Fruit fly (Drosophila melanogaster) whole organism, pupa: ENCODE data around the gene ATP7.
A peak's percentile ranks its signal among the peaks of the same experiment; 100 is the strongest.

Experiments used
- CG10348 ChIP-seq: fragments of 200-800 bp; sonication (Bioruptor generic); IDR thresholded peaks from 2 replicates; pipeline ENCODE4 v1.3.6; 2022; ENCODE audit warnings: missing biosample characterization, missing genetic modification characterization
- CG12605 ChIP-seq: fragments of 200-800 bp; sonication (Bioruptor generic); IDR thresholded peaks from 2 replicates; pipeline ENCODE4 v1.3.6; 2022; ENCODE audit warnings: missing biosample characterization, missing genetic modification characterization
- CG13204 ChIP-seq: fragments of 200-800 bp; sonication (Bioruptor generic); optimal IDR thresholded peaks from 2 replicates; lab custom pipeline; 2018; ENCODE audit warnings: missing biosample characterization, mild to moderate bottlenecking, missing genetic modification characterization, moderate library complexity
- CG14655 ChIP-seq: fragments of 200-800 bp; sonication (Bioruptor generic); optimal IDR thresholded peaks from 3 replicates; lab custom pipeline; 2017; ENCODE audit warnings: mild to moderate bottlenecking, missing biosample characterization, missing genetic modification reagents, missing genetic modification characterization
- CG15710 ChIP-seq: fragments of 200-800 bp; sonication (Bioruptor generic); optimal IDR thresholded peaks from 2 replicates; lab custom pipeline; 2018; ENCODE audit warnings: missing biosample characterization, mild to moderate bottlenecking, missing genetic modification characterization, moderate library complexity
- CG17806 ChIP-seq: fragments of 200-800 bp; sonication (Bioruptor generic); optimal IDR thresholded peaks from 2 replicates; lab custom pipeline; 2018; ENCODE audit warnings: missing biosample characterization, mild to moderate bottlenecking, missing genetic modification characterization, moderate library complexity
- CG32121 ChIP-seq: fragments of 200-800 bp; sonication (Bioruptor generic); IDR thresholded peaks from 2 replicates; pipeline ENCODE4 v1.3.6; 2022; ENCODE audit warnings: missing biosample characterization, missing genetic modification characterization
- CG34367 ChIP-seq: fragments of 200-800 bp; sonication (Bioruptor generic); optimal IDR thresholded peaks from 2 replicates; lab custom pipeline; 2018; ENCODE audit warnings: missing biosample characterization, mild to moderate bottlenecking, missing genetic modification characterization
- CG4496 ChIP-seq: fragments of 200-800 bp; sonication (Bioruptor generic); IDR thresholded peaks from 3 replicates; pipeline ENCODE4 v1.3.6; 2022; ENCODE audit warnings: missing biosample characterization, missing genetic modification characterization
- CG8159 ChIP-seq: fragments of 200-800 bp; sonication (Bioruptor generic); optimal IDR thresholded peaks from 3 replicates; lab custom pipeline; 2018; ENCODE audit warnings: missing biosample characterization, mild to moderate bottlenecking, missing genetic modification characterization, moderate library complexity
- CG8301 ChIP-seq: fragments of 200-800 bp; sonication (Bioruptor generic); optimal IDR thresholded peaks from 2 replicates; lab custom pipeline; 2018; ENCODE audit warnings: missing biosample characterization, mild to moderate bottlenecking, missing genetic modification characterization
- CG9948 ChIP-seq: fragments of 200-800 bp; sonication (Bioruptor generic); optimal IDR thresholded peaks from 2 replicates; lab custom pipeline; 2018; ENCODE audit warnings: missing biosample characterization, mild to moderate bottlenecking, missing genetic modification characterization, moderate library complexity
- D1 ChIP-seq: fragments of 200-800 bp; sonication (Bioruptor generic); optimal IDR thresholded peaks from 2 replicates; lab custom pipeline; 2018; ENCODE audit warnings: missing biosample characterization, mild to moderate bottlenecking, missing genetic modification characterization, moderate library complexity
- EcR ChIP-seq: fragments of 200-800 bp; sonication (Bioruptor generic); optimal IDR thresholded peaks from 3 replicates; lab custom pipeline; 2019; ENCODE audit warnings: missing biosample characterization, missing genetic modification characterization, mild to moderate bottlenecking, moderate library complexity, missing genetic modification reagents
- Ets98B ChIP-seq: fragments of 200-800 bp; sonication (Bioruptor generic); IDR thresholded peaks from 2 replicates; pipeline ENCODE4 v1.3.6; 2022; ENCODE audit warnings: missing biosample characterization, missing genetic modification characterization
- Pif1A ChIP-seq: fragments of 200-800 bp; sonication (Bioruptor generic); optimal IDR thresholded peaks from 3 replicates; lab custom pipeline; 2016; ENCODE audit warnings: missing biosample characterization, missing genetic modification characterization
- Pif1B ChIP-seq: fragments of 200-800 bp; sonication (Bioruptor generic); optimal IDR thresholded peaks from 3 replicates; lab custom pipeline; 2016; ENCODE audit warnings: missing biosample characterization, missing genetic modification characterization
- Snoo ChIP-seq: fragments of 200-800 bp; sonication (Bioruptor generic); optimal IDR thresholded peaks from 3 replicates; lab custom pipeline; 2017; ENCODE audit warnings: missing biosample characterization, mild to moderate bottlenecking, missing genetic modification characterization, inconsistent platforms
- fd96Ca ChIP-seq: fragments of 200-800 bp; sonication (Bioruptor generic); IDR thresholded peaks from 3 replicates; pipeline ENCODE4 v1.3.6; 2022; ENCODE audit warnings: missing biosample characterization, missing genetic modification characterization
- gl ChIP-seq: fragments of 200-800 bp; sonication (Bioruptor generic); optimal IDR thresholded peaks from 2 replicates; lab custom pipeline; 2018; ENCODE audit warnings: missing biosample characterization, mild to moderate bottlenecking, missing genetic modification characterization
- rn ChIP-seq: fragments of 200-800 bp; sonication (Bioruptor generic); IDR thresholded peaks from 2 replicates; pipeline ENCODE4 v1.3.6; 2022; ENCODE audit warnings: missing biosample characterization, missing genetic modification characterization

Gene ATP7

dm6 chrX:11856867-11857266, 2.0 kb downstream of the ATP7 start:
- 0 out of 2 replicates have a peak, but pooled peaks have one; percentile 24 for TF ChIP-seq CG12605 (GFP tag; lab: Robert Waterston, UW)
- TF ChIP-seq CG34367 (tag; lab: Kevin White, UChicago), result no peak
- TF ChIP-seq CG8301 (tag; lab: Kevin White, UChicago), result peak; percentile 10
- TF ChIP-seq CG32121, result no peak

dm6 chrX:11857522-11858438, 3.0 kb downstream of the ATP7 start:
- TF ChIP-seq Snoo (peak; percentile 84), CG8159 (tag; lab: Kevin White, UChicago) (peak; percentile 91), CG12605 (GFP tag; lab: Robert Waterston, UW) (peak; percentile 97), CG8301 (tag; lab: Kevin White, UChicago) (peak; percentile 90), Pif1A (GFP tag; lab: Kevin White, UChicago) (peak; percentile 94), gl (tag; lab: Kevin White, UChicago) (peak; percentile 81), fd96Ca (GFP tag; lab: Robert Waterston, UW) (peak; percentile 94), Ets98B (GFP tag; lab: Robert Waterston, UW) (peak; percentile 97), CG9948 (tag; lab: Kevin White, UChicago) (peak; percentile 89), CG17806 (tag; lab: Kevin White, UChicago) (peak; percentile 92), CG4496 (GFP tag; lab: Robert Waterston, UW) (peak; percentile 98), EcR (GFP tag; lab: Kevin White, UChicago) (peak; percentile 89), CG34367 (tag; lab: Kevin White, UChicago) (peak; percentile 90), D1 (tag; lab: Kevin White, UChicago) (peak; percentile 60), Pif1B (GFP tag; lab: Kevin White, UChicago) (peak; percentile 93), CG14655 (peak; percentile 92), CG32121 (peak; percentile 96), CG13204 (GFP tag; lab: Kevin White, UChicago) (peak; percentile 86), CG15710 (tag; lab: Kevin White, UChicago) (peak; percentile 91), rn (GFP tag; lab: Robert Waterston, UW) (peak; percentile 91), CG10348 (peak; percentile 86)

dm6 chrX:11858439-11858813, 3.6 kb downstream of the ATP7 start:
- TF ChIP-seq CG15710 (tag; lab: Kevin White, UChicago), result no peak
- TF ChIP-seq Pif1A (GFP tag; lab: Kevin White, UChicago), result no peak
- TF ChIP-seq rn (GFP tag; lab: Robert Waterston, UW), result no peak
- TF ChIP-seq Ets98B (GFP tag; lab: Robert Waterston, UW), result no peak
- TF ChIP-seq CG10348, result no peak
- TF ChIP-seq fd96Ca (GFP tag; lab: Robert Waterston, UW), result no peak
- TF ChIP-seq CG32121, result no peak
- no peak for TF ChIP-seq CG8301 (tag; lab: Kevin White, UChicago)
- TF ChIP-seq CG12605 (GFP tag; lab: Robert Waterston, UW), result no peak
- TF ChIP-seq gl (tag; lab: Kevin White, UChicago), result no peak
- TF ChIP-seq EcR (GFP tag; lab: Kevin White, UChicago), result no peak
- TF ChIP-seq Snoo, result no peak
- TF ChIP-seq CG34367 (tag; lab: Kevin White, UChicago), result no peak
- TF ChIP-seq CG9948 (tag; lab: Kevin White, UChicago), result no peak
- TF ChIP-seq Pif1B (GFP tag; lab: Kevin White, UChicago), result no peak
- no peak for TF ChIP-seq CG14655
- no peak for TF ChIP-seq D1 (tag; lab: Kevin White, UChicago)
- TF ChIP-seq CG8159 (tag; lab: Kevin White, UChicago), result no peak
- no peak for TF ChIP-seq CG4496 (GFP tag; lab: Robert Waterston, UW)

dm6 chrX:11868866-11869265, 14.0 kb downstream of the ATP7 start, which contains the start of the genes Nrd1 and CG1847:
Nrd1 (minus strand) TSS chrX:11868893.
CG1847 (plus strand) TSS chrX:11869170.
- TF ChIP-seq CG15710 (tag; lab: Kevin White, UChicago) (no peak), Ets98B (GFP tag; lab: Robert Waterston, UW) (no peak), CG8159 (tag; lab: Kevin White, UChicago) (no peak), fd96Ca (GFP tag; lab: Robert Waterston, UW) (no peak), Snoo (no peak), CG4496 (GFP tag; lab: Robert Waterston, UW) (no peak), CG10348 (no peak), CG12605 (GFP tag; lab: Robert Waterston, UW) (no peak), D1 (tag; lab: Kevin White, UChicago) (no peak), CG14655 (no peak), Pif1A (GFP tag; lab: Kevin White, UChicago) (no peak), EcR (GFP tag; lab: Kevin White, UChicago) (no peak), rn (GFP tag; lab: Robert Waterston, UW) (no peak), CG13204 (GFP tag; lab: Kevin White, UChicago) (no peak), CG17806 (tag; lab: Kevin White, UChicago) (no peak)
- TF ChIP-seq, all 21 proteins: peak for 0

- no peak for TF ChIP-seq CG8159 (tag; lab: Kevin White, UChicago)
- TF ChIP-seq CG34367 (tag; lab: Kevin White, UChicago), result no peak
- TF ChIP-seq Pif1B (GFP tag; lab: Kevin White, UChicago), result no peak
- TF ChIP-seq fd96Ca (GFP tag; lab: Robert Waterston, UW), result no peak
- TF ChIP-seq Ets98B (GFP tag; lab: Robert Waterston, UW), result no peak
- TF ChIP-seq CG32121, result no peak
- no peak for TF ChIP-seq CG10348
- TF ChIP-seq CG14655, result no peak
- no peak for TF ChIP-seq D1 (tag; lab: Kevin White, UChicago)
- no peak for TF ChIP-seq EcR (GFP tag; lab: Kevin White, UChicago)
These were observed 17.7 kb downstream of the ATP7 start, which contains the start of gene BORCS5 for dm6 chrX:11872517-11872916. BORCS5 (minus strand) TSS chrX:11872779.
